Worm (Caenorhabditis elegans): ENCODE measurements around the gene F32B6.4.

- TF ChIP-seq lsy-2 (tag; optimal IDR thresholded peaks at IDR 0.05) (no peak), aly-2 (tag; optimal IDR thresholded peaks at IDR 0.05) (no peak), egl-27 (tag; optimal IDR thresholded peaks at IDR 0.05) (no peak), R02D3.7 (tag; optimal IDR thresholded peaks at IDR 0.05) (no peak), unc-62 (GFP tag; optimal IDR thresholded peaks at IDR 0.05) (no peak), sma-3 (GFP tag; optimal IDR thresholded peaks at IDR 0.05) (no peak), zag-1 (tag; optimal IDR thresholded peaks at IDR 0.05) (no peak), C34F6.9 (tag; optimal IDR thresholded peaks at IDR 0.05) (no peak), snpc-4 (tag; optimal IDR thresholded peaks at IDR 0.05) (no peak), nhr-129 (tag; optimal IDR thresholded peaks at IDR 0.05) (no peak), nhr-237 (tag; optimal IDR thresholded peaks at IDR 0.05) (no peak), nhr-23 (tag; optimal IDR thresholded peaks at IDR 0.05) (no peak), lin-13 (GFP tag; optimal IDR thresholded peaks at IDR 0.05) (no peak)
These were observed 42.2 kb downstream of the F32B6.4 start, which contains the start of gene K07F5.8 for ce11 chrIV:9849624-9850023.
